Worm (Caenorhabditis elegans): Measurements from ENCODE around the gene F59E12.8.
A peak's percentile ranks its signal among the peaks of the same experiment; 100 is the strongest.

The F59E12.8 gene

DNA sequence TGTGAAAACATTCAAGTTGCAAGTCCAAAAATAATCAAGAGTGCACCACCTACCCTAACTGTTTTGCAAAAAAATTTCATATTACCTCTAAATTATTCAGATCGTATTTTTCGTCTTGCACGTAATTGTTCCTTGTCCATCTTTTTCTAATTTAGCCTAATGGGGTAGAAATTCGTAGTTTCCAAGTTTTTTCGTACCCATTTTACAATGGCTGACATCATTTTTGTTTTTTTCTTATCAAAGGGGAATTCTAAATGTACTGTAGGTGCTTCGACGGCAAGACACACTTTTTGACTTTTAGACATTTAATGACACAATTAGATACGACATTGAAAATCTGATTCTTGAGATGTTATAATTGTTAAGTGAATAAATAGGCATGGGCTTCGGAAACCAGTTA, 32.3 kb downstream of the F59E12.8 start:
- TF ChIP-seq nhr-28 (tag; optimal IDR thresholded peaks at IDR 0.05) (no peak), pha-4 (tag; optimal IDR thresholded peaks at IDR 0.05) (no peak), unc-120 (tag; optimal IDR thresholded peaks at IDR 0.05; ENCODE audit: poor library complexity, severe bottlenecking) (no peak), nhr-12 (tag; optimal IDR thresholded peaks at IDR 0.05) (no peak), bed-3 (GFP tag; optimal IDR thresholded peaks at IDR 0.05) (no peak), mep-1 (tag; optimal IDR thresholded peaks at IDR 0.05) (no peak), unc-39 (tag; optimal IDR thresholded peaks at IDR 0.05) (no peak), nhr-76 (tag; optimal IDR thresholded peaks at IDR 0.05) (no peak), ceh-39 (tag; optimal IDR thresholded peaks at IDR 0.05) (no peak), ces-1 (GFP tag; optimal IDR thresholded peaks at IDR 0.05) (no peak), ceh-43 (GFP tag; optimal IDR thresholded peaks at IDR 0.05) (no peak), tbx-8 (GFP tag; optimal IDR thresholded peaks at IDR 0.05) (no peak), sptf-1 (tag; optimal IDR thresholded peaks at IDR 0.05) (no peak)

DNA sequence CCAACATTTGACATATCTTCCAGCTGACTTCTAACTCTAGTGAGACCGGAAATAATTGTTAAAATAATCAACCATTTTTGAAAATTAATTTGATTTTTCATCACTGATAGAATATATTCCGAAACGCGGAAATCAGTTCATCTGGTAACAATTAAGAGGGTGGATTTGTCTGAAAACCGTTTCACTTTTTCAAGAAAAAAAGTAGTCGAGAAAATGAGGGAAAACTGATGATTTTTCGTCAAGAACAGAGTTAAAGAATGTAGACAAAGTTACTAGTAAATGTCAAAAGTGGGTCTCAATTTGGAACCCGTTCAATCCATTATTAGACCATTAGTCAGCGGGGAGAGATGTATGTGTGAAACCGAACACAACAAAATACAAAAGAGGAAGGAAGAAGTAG, 33.5 kb downstream of the F59E12.8 start, which contains the start of gene C17G10.6:
Gene C17G10.6 (minus strand): TSS at position 101 of the 400 bp plus-strand sequence.
- TF ChIP-seq mls-2 (tag; optimal IDR thresholded peaks at IDR 0.05) = no peak
- TF ChIP-seq lin-13 (tag; optimal IDR thresholded peaks at IDR 0.05) = no peak
- no peak for TF ChIP-seq ztf-11 (tag; optimal IDR thresholded peaks at IDR 0.05)
- no peak for TF ChIP-seq elt-3 (tag; optimal IDR thresholded peaks at IDR 0.05)
- no peak for TF ChIP-seq nhr-237 (tag; optimal IDR thresholded peaks at IDR 0.05)
- no peak for TF ChIP-seq bed-3 (GFP tag; optimal IDR thresholded peaks at IDR 0.05)
- no peak for TF ChIP-seq lin-32 (GFP tag; optimal IDR thresholded peaks at IDR 0.05)
- no peak for TF ChIP-seq ces-1 (GFP tag; optimal IDR thresholded peaks at IDR 0.05)
- TF ChIP-seq elt-1 (tag; optimal IDR thresholded peaks at IDR 0.05; ENCODE audit: borderline replicate concordance, insufficient read depth) = no peak
- TF ChIP-seq pha-4 (tag; optimal IDR thresholded peaks at IDR 0.05) = no peak
- no peak for TF ChIP-seq drap-1 (GFP tag; optimal IDR thresholded peaks at IDR 0.05)

DNA sequence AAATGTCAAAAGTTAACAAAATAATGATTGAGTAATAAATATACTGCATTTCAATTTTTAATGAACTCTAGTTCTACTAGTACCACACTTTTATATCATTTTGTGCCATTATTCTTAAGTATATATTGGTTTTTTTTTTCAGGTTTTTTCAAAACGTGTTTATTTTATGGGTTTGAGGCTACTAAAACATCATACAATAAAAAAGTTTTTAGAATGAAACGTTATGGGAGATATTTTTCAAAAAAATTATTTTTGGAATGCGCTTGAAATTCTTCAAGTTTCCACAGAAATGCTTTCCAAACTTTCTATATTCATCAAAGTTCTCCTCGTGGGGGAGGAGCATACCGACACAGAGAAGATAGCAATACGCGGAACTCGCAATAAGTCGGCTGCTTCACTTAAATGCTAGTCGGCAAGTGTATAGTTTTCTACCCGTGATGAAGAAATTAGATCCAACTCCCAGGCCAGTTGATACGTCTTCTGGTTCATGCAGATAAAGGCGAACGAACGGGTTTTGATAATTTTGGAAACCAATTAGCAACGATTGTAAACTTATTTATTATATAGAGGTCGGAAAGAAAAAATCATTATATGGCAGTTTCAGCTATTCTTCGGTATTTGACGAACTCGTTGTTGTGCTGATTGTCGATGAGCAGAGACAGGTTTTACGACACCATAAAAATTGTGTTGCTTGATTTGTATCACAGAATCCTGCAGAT, 37.2 kb downstream of the F59E12.8 start, which contains the start of gene C17G10.10:
Gene C17G10.10 (minus strand): TSS at position 51 of the 719 bp plus-strand sequence.
- no peak for TF ChIP-seq tbx-8 (GFP tag; optimal IDR thresholded peaks at IDR 0.05)
- TF ChIP-seq pha-4 (tag; optimal IDR thresholded peaks at IDR 0.05) = peak; percentile 12
- no peak for TF ChIP-seq snpc-4 (tag; optimal IDR thresholded peaks at IDR 0.05)

- no peak for TF ChIP-seq nhr-2 (tag; optimal IDR thresholded peaks at IDR 0.05)
Measured at ce11 chrII:5596247-5596646, 40.5 kb downstream of the F59E12.8 start, which contains the start of gene C17G10.1. TSS of gene C17G10.1 (plus strand) at chrII:5596547.

DNA sequence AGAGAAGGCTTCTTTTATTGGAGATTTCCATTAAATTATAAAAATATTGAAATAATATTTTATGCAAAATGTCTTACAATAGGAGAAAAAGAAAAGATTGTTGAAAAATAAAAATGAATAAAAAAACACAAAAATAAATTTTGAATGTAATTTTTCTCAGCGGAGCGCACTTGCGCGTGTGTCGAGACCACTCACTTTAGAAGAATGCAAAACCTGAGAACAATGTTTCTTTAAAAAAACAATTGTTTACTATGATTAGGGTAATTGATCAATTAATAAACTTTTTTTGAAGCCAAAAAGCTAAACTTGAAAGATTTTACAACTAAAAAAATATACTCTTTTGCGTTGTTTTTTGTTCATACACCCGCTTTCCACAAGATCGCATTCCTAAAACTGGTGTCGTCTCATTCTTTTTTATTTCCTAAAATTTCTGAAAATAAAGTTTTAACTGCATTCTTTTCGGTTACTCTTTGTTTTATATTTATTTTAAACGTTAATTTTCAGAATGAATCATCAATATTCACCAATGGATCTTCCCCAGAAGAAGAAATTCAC, 42.4 kb downstream of the F59E12.8 start, which contains the start of gene ttc-4:
Gene ttc-4 (plus strand): TSS at position 505 of the 555 bp plus-strand sequence.
- TF ChIP-seq mep-1 (tag; optimal IDR thresholded peaks at IDR 0.05) (peak; percentile 68), cnd-1 (tag; optimal IDR thresholded peaks at IDR 0.05) (no peak), sptf-1 (tag; optimal IDR thresholded peaks at IDR 0.05) (peak; percentile 45), nhr-237 (tag; optimal IDR thresholded peaks at IDR 0.05) (peak; percentile 68), ces-1 (GFP tag; optimal IDR thresholded peaks at IDR 0.05) (peak; percentile 39)

- TF ChIP-seq unc-62 (GFP tag; optimal IDR thresholded peaks at IDR 0.05) (peak; percentile 80), lsy-2 (tag; optimal IDR thresholded peaks at IDR 0.05) (peak; percentile 44), blmp-1 (tag; optimal IDR thresholded peaks at IDR 0.05) (no peak), mep-1 (tag; optimal IDR thresholded peaks at IDR 0.05) (peak; percentile 87), unc-120 (tag; optimal IDR thresholded peaks at IDR 0.05; ENCODE audit: poor library complexity, severe bottlenecking) (peak; percentile 74), ceh-39 (tag; optimal IDR thresholded peaks at IDR 0.05) (peak; percentile 75), mls-2 (tag; optimal IDR thresholded peaks at IDR 0.05) (no peak), nhr-28 (tag; optimal IDR thresholded peaks at IDR 0.05) (no peak), pha-4 (tag; optimal IDR thresholded peaks at IDR 0.05) (no peak), nhr-237 (tag; optimal IDR thresholded peaks at IDR 0.05) (peak; percentile 39), nhr-2 (tag; optimal IDR thresholded peaks at IDR 0.05) (peak; percentile 2), drap-1 (GFP tag; optimal IDR thresholded peaks at IDR 0.05) (no peak), lin-32 (GFP tag; optimal IDR thresholded peaks at IDR 0.05) (no peak), sem-2 (GFP tag; optimal IDR thresholded peaks at IDR 0.05) (no peak), cnd-1 (tag; optimal IDR thresholded peaks at IDR 0.05) (peak; percentile 47), lin-13 (tag; optimal IDR thresholded peaks at IDR 0.05) (peak; percentile 81), ces-1 (GFP tag; optimal IDR thresholded peaks at IDR 0.05) (peak; percentile 45), hlh-1 (tag; optimal IDR thresholded peaks at IDR 0.05) (peak; percentile 86)
Measured at ce11 chrII:5593377-5593932, 43.3 kb downstream of the F59E12.8 start, which contains the start of gene cdc-14. TSS of gene cdc-14 (minus strand) at chrII:5593427.

Data from whole organism, mixed stage, embryonic.